Worm (Caenorhabditis elegans): ENCODE measurements around the gene R08A2.7.

ce11 chrV:14696604-14697307 lies 26.4 kb upstream of the R08A2.7 start, which contains the start of gene unc-112:
- TF ChIP-seq elt-3 (tag; optimal IDR thresholded peaks at IDR 0.05) (no peak), lin-13 (GFP tag; optimal IDR thresholded peaks at IDR 0.05) (peak; percentile 72), mdl-1 (tag; optimal IDR thresholded peaks at IDR 0.05) (peak in 1 of 2 experiments; percentile 47), nhr-77 (tag; optimal IDR thresholded peaks at IDR 0.05) (no peak), nhr-25 (tag; optimal IDR thresholded peaks at IDR 0.05) (peak; percentile 71)

Data from whole organism, L2 larva.